Worm (Caenorhabditis elegans): ENCODE results near the gene F10D2.16.

- no peak for TF ChIP-seq nhr-10 (tag; optimal IDR thresholded peaks at IDR 0.05)
- TF ChIP-seq snpc-4 (tag; optimal IDR thresholded peaks at IDR 0.05), result no peak
- no peak for TF ChIP-seq unc-55 (GFP tag; optimal IDR thresholded peaks at IDR 0.05)
- TF ChIP-seq ama-1 (optimal IDR thresholded peaks at IDR 0.05), result no peak
- TF ChIP-seq zag-1 (tag; optimal IDR thresholded peaks at IDR 0.05), result no peak
- no peak for TF ChIP-seq ztf-11 (tag; optimal IDR thresholded peaks at IDR 0.05)
- TF ChIP-seq lin-39 (tag; optimal IDR thresholded peaks at IDR 0.05), result no peak
Observed at ce11 chrV:7166709-7167108, 32.6 kb downstream of the F10D2.16 start, which contains the start of gene ugt-36.
